Worm (Caenorhabditis elegans) whole organism, late embryonic: Measurements from ENCODE around the gene C30B5.6.

Experiments used
- C08G9.2 ChIP-seq: sonication (generic microtip); optimal IDR thresholded peaks from 2 replicates; lab custom pipeline; 2016; ENCODE audit warnings: mild to moderate bottlenecking, missing genetic modification characterization, moderate library complexity, missing compliant biosample characterization
- F13H6.1 ChIP-seq: sonication (generic microtip); optimal IDR thresholded peaks from 2 replicates; lab custom pipeline; 2016; ENCODE audit warnings: missing genetic modification characterization, missing compliant biosample characterization
- K09A11.1 ChIP-seq: sonication (generic microtip); optimal IDR thresholded peaks from 2 replicates; lab custom pipeline; 2017; ENCODE audit warnings: antibody characterized with exemption, mild to moderate bottlenecking, missing genetic modification characterization, missing compliant biosample characterization; ENCODE audit not compliant: insufficient read depth
- T23F11.4 ChIP-seq: fragments of 200-800 bp; sonication (Bioruptor generic); optimal IDR thresholded peaks from 2 replicates; lab custom pipeline; 2018; ENCODE audit warnings: mild to moderate bottlenecking, missing genetic modification characterization, missing compliant biosample characterization
- Y22D7AL.16 ChIP-seq: sonication (generic microtip); optimal IDR thresholded peaks from 2 replicates; lab custom pipeline; 2016; ENCODE audit warnings: missing genetic modification characterization, missing compliant biosample characterization
- ahr-1 ChIP-seq: sonication (generic microtip); optimal IDR thresholded peaks from 2 replicates; lab custom pipeline; 2016; ENCODE audit warnings: missing genetic modification characterization, missing compliant biosample characterization
- ceh-14 ChIP-seq: sonication (generic microtip); optimal IDR thresholded peaks from 2 replicates; lab custom pipeline; 2016; ENCODE audit warnings: missing genotype, missing genetic modification characterization, missing compliant biosample characterization
- ceh-18 ChIP-seq: sonication (generic microtip); optimal IDR thresholded peaks from 2 replicates; lab custom pipeline; 2016; ENCODE audit warnings: missing genetic modification characterization, missing compliant biosample characterization
- ceh-19 ChIP-seq: fragments of 200-800 bp; sonication (Bioruptor generic); optimal IDR thresholded peaks from 2 replicates; lab custom pipeline; 2018; ENCODE audit warnings: mild to moderate bottlenecking, missing genetic modification characterization, missing compliant biosample characterization
- ceh-24 ChIP-seq: sonication (generic microtip); optimal IDR thresholded peaks from 2 replicates; lab custom pipeline; 2016; ENCODE audit warnings: mild to moderate bottlenecking, missing genetic modification characterization, missing compliant biosample characterization
- ceh-30 ChIP-seq: fragments of 150-350 bp; optimal IDR thresholded peaks from 2 replicates; lab custom pipeline; 2014; ENCODE audit warnings: missing biosample characterization, missing genetic modification characterization
- ceh-45 ChIP-seq: fragments of 200-800 bp; sonication (Bioruptor generic); IDR thresholded peaks from 2 replicates; pipeline ENCODE4 v1.3.6; 2022; ENCODE audit warnings: missing genetic modification reagents, missing genetic modification characterization, missing compliant biosample characterization
- ceh-6 ChIP-seq: fragments of 200-800 bp; sonication (Bioruptor generic); optimal IDR thresholded peaks from 2 replicates; lab custom pipeline; 2018; ENCODE audit warnings: mild to moderate bottlenecking, missing genetic modification characterization, missing compliant biosample characterization
- elt-4 ChIP-seq: sonication (generic microtip); optimal IDR thresholded peaks from 2 replicates; lab custom pipeline; 2016; ENCODE audit warnings: missing genetic modification characterization, missing compliant biosample characterization
- hlh-13 ChIP-seq: fragments of 200-800 bp; sonication (Bioruptor generic); optimal IDR thresholded peaks from 2 replicates; lab custom pipeline; 2018; ENCODE audit warnings: mild to moderate bottlenecking, missing genetic modification characterization, missing compliant biosample characterization
- hlh-8 ChIP-seq: sonication (generic microtip); optimal IDR thresholded peaks from 2 replicates; lab custom pipeline; 2016; ENCODE audit warnings: missing genotype, missing genetic modification characterization, missing compliant biosample characterization
- lim-6 ChIP-seq: sonication (generic microtip); optimal IDR thresholded peaks from 2 replicates; lab custom pipeline; 2016; ENCODE audit warnings: missing genetic modification characterization, missing compliant biosample characterization
- lin-11 ChIP-seq: fragments of 200-800 bp; sonication (Bioruptor generic); optimal IDR thresholded peaks from 2 replicates; lab custom pipeline; 2018; ENCODE audit warnings: mild to moderate bottlenecking, missing genetic modification characterization, missing compliant biosample characterization
- mec-3 ChIP-seq: sonication (generic microtip); optimal IDR thresholded peaks from 2 replicates; lab custom pipeline; 2016; ENCODE audit warnings: borderline replicate concordance, missing genetic modification characterization, missing compliant biosample characterization
- pha-2 ChIP-seq: sonication (generic microtip); optimal IDR thresholded peaks from 2 replicates; lab custom pipeline; 2017; ENCODE audit warnings: mild to moderate bottlenecking, missing genetic modification characterization, missing compliant biosample characterization
- ref-2 ChIP-seq: sonication (generic microtip); optimal IDR thresholded peaks from 2 replicates; lab custom pipeline; 2016; ENCODE audit warnings: missing genetic modification characterization, missing compliant biosample characterization
- rnt-1 ChIP-seq: sonication (generic microtip); optimal IDR thresholded peaks from 2 replicates; lab custom pipeline; 2016; ENCODE audit warnings: missing genetic modification characterization, missing compliant biosample characterization
- syd-9 ChIP-seq: sonication (generic microtip); optimal IDR thresholded peaks from 2 replicates; lab custom pipeline; 2016; ENCODE audit warnings: mild to moderate bottlenecking, missing genetic modification characterization, moderate library complexity, missing compliant biosample characterization
- tbx-2 ChIP-seq: sonication (generic microtip); optimal IDR thresholded peaks from 2 replicates; lab custom pipeline; 2016; ENCODE audit warnings: missing genetic modification characterization, missing compliant biosample characterization
- unc-42 ChIP-seq: sonication (generic microtip); optimal IDR thresholded peaks from 2 replicates; lab custom pipeline; 2016; ENCODE audit warnings: missing genotype, missing genetic modification characterization, missing compliant biosample characterization
- unc-55 ChIP-seq: sonication (generic microtip); optimal IDR thresholded peaks from 2 replicates; lab custom pipeline; 2017; ENCODE audit warnings: missing biosample characterization, missing genetic modification reagents, missing genetic modification characterization
- unc-86 ChIP-seq: sonication (generic microtip); optimal IDR thresholded peaks from 2 replicates; lab custom pipeline; 2016; ENCODE audit warnings: missing genetic modification characterization, missing compliant biosample characterization
- ztf-16 ChIP-seq: sonication (generic microtip); optimal IDR thresholded peaks from 2 replicates; lab custom pipeline; 2017; ENCODE audit warnings: missing genetic modification characterization, missing compliant biosample characterization

C30B5.6 gene

ce11 chrII:6235432-6236092 is 13.1 kb upstream of the C30B5.6 start, which contains the start of gene T24H7.9:
Gene T24H7.9, minus strand, starts transcription at chrII:6235505.
- TF ChIP-seq unc-42 (tag; lab: Kevin White, UChicago) = no peak
- TF ChIP-seq T23F11.4 (GFP tag; lab: Kevin White, UChicago) = no peak
- no peak for TF ChIP-seq unc-55 (GFP tag; lab: Kevin White, UChicago)
- TF ChIP-seq tbx-2 (tag; lab: Kevin White, UChicago) = no peak
- no peak for TF ChIP-seq lim-6 (tag; lab: Kevin White, UChicago)
- no peak for TF ChIP-seq hlh-8

DNA sequence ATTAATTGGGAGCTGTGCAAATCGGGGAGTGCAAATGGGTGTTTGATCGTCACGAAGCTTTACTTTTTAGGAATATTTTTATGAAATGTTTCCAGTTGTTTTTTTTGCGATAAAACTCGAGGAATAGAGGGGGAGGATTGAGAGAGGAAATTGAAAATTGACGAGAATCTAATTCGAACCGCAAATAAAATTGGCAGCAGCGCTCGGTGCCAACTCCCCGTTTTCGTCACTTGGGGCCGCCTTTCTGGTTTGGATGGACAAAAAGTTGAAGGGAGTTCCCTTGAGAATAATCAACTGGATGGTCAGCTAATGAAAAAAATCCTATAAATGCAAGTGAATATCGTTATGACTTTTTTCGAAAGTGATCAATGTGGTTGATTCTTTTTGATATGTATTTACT is 7.7 kb upstream of the C30B5.6 start:
- TF ChIP-seq unc-42 (tag; lab: Kevin White, UChicago) (peak; percentile 61), ceh-45 (GFP tag; lab: Robert Waterston, UW) (no peak)

ce11 chrII:6226995-6227394 is 4.5 kb upstream of the C30B5.6 start, which contains the start of gene srsy-2:
Gene srsy-2, minus strand, starts transcription at chrII:6227095.
- TF ChIP-seq F13H6.1 (tag; lab: Kevin White, UChicago) (no peak), ref-2 (no peak), ceh-30 (tag; lab: Kevin White, UChicago) (no peak)

ce11 chrII:6223755-6224154 is 1.3 kb upstream of the C30B5.6 start:
- no peak for TF ChIP-seq lin-11
- no peak for TF ChIP-seq rnt-1 (tag; lab: Kevin White, UChicago)
- TF ChIP-seq mec-3 (tag; lab: Kevin White, UChicago) = no peak
- TF ChIP-seq pha-2 (tag; lab: Kevin White, UChicago) = no peak
- TF ChIP-seq elt-4 (tag; lab: Kevin White, UChicago) = no peak
- no peak for TF ChIP-seq syd-9 (tag; lab: Kevin White, UChicago)
- TF ChIP-seq hlh-13 (GFP tag; lab: Kevin White, UChicago) = no peak

ce11 chrII:6221470-6221869 is 988 bp downstream of the C30B5.6 start:
- TF ChIP-seq ztf-16 (tag; lab: Kevin White, UChicago) = no peak
- TF ChIP-seq K09A11.1 (tag; lab: Kevin White, UChicago) = no peak
- no peak for TF ChIP-seq unc-86 (tag; lab: Kevin White, UChicago)
- TF ChIP-seq C08G9.2 (tag; lab: Kevin White, UChicago) = no peak
- no peak for TF ChIP-seq ceh-18
- TF ChIP-seq Y22D7AL.16 (tag; lab: Kevin White, UChicago) = no peak
- no peak for TF ChIP-seq ceh-14 (tag; lab: Kevin White, UChicago)

DNA sequence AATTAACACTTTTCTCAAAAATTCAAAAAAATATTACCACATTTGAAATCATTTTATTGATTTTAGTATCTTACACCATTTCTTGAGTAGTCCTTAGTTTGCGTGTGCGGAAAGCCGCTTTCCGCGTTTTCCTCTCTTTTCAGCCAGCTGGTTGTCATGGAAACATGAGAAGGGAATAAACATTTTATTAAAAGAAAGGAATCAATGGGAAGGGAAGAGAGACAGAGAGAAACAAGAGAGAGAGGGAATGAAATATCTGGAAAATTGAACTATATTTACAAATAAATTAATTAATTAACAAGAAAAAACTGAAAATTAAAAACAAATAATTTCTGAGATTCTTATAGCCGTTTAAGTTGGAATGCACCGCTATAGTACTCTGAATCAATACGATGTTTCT is 3.1 kb downstream of the C30B5.6 start, which contains the start of gene mks-2:
TSS of gene mks-2 (minus strand) at position 101 of the 400 bp plus-strand sequence.
- TF ChIP-seq ahr-1 (tag; lab: Kevin White, UChicago) (no peak), ceh-19 (GFP tag; lab: Kevin White, UChicago) (no peak), ceh-14 (tag; lab: Kevin White, UChicago) (no peak)

- TF ChIP-seq ceh-24 (tag; lab: Kevin White, UChicago) = no peak
Measured at ce11 chrII:6208116-6208515, 14.3 kb downstream of the C30B5.6 start, which contains the start of gene daf-37. Gene daf-37, minus strand, starts transcription at chrII:6208216.

ce11 chrII:6207252-6207651 is 15.2 kb downstream of the C30B5.6 start:
- TF ChIP-seq unc-42 (tag; lab: Kevin White, UChicago) (peak; percentile 52), ceh-6 (GFP tag; lab: Kevin White, UChicago) (no peak), ztf-16 (tag; lab: Kevin White, UChicago) (no peak)
